Worm (Caenorhabditis elegans) whole organism, midembryonic: ENCODE measurements around the gene F14D7.18.

Experiments used
- T22C8.4 ChIP-seq: fragments of 200-800 bp; sonication (Bioruptor generic); IDR thresholded peaks from 2 replicates; pipeline ENCODE4 v1.3.6; 2022; ENCODE audit warnings: missing genetic modification characterization, missing compliant biosample characterization
- cog-1 ChIP-seq: sonication (generic microtip); optimal IDR thresholded peaks from 2 replicates; lab custom pipeline; 2016; ENCODE audit warnings: missing genetic modification characterization, missing compliant biosample characterization
- flt-1 ChIP-seq: fragments of 200-800 bp; sonication (Bioruptor generic); IDR thresholded peaks from 2 replicates; pipeline ENCODE4 v1.3.6; 2022; ENCODE audit warnings: missing genetic modification characterization, missing compliant biosample characterization
- klf-2 ChIP-seq: fragments of 200-800 bp; sonication (Bioruptor generic); conservative IDR thresholded peaks from 2 replicates; pipeline ENCODE4 v1.3.6; 2022; ENCODE audit warnings: missing genetic modification reagents, missing genetic modification characterization, missing compliant biosample characterization
- med-1 ChIP-seq: sonication (generic microtip); optimal IDR thresholded peaks from 2 replicates; lab custom pipeline; 2017; ENCODE audit warnings: missing genetic modification characterization, mild to moderate bottlenecking, missing compliant biosample characterization, antibody characterized with exemption, missing genetic modification reagents; ENCODE audit not compliant: insufficient read depth
- ref-1 ChIP-seq: fragments of 200-800 bp; sonication (Bioruptor generic); conservative IDR thresholded peaks from 2 replicates; pipeline ENCODE4 v1.3.6; 2022; ENCODE audit warnings: missing genetic modification reagents, missing genetic modification characterization, missing compliant biosample characterization
- tab-1 ChIP-seq: fragments of 200-800 bp; sonication (Bioruptor generic); IDR thresholded peaks from 2 replicates; pipeline ENCODE4 v1.3.6; 2022; ENCODE audit warnings: missing genetic modification characterization, missing compliant biosample characterization
- ztf-23 ChIP-seq: fragments of 200-800 bp; sonication (Bioruptor generic); IDR thresholded peaks from 2 replicates; pipeline ENCODE4 v1.3.6; 2022; ENCODE audit warnings: missing genetic modification reagents, missing genetic modification characterization, missing compliant biosample characterization
- ztf-29 ChIP-seq: fragments of 200-800 bp; sonication (Bioruptor generic); IDR thresholded peaks from 2 replicates; pipeline ENCODE4 v1.3.6; 2022; ENCODE audit warnings: missing genetic modification reagents, missing genetic modification characterization, missing compliant biosample characterization

Gene F14D7.18

DNA sequence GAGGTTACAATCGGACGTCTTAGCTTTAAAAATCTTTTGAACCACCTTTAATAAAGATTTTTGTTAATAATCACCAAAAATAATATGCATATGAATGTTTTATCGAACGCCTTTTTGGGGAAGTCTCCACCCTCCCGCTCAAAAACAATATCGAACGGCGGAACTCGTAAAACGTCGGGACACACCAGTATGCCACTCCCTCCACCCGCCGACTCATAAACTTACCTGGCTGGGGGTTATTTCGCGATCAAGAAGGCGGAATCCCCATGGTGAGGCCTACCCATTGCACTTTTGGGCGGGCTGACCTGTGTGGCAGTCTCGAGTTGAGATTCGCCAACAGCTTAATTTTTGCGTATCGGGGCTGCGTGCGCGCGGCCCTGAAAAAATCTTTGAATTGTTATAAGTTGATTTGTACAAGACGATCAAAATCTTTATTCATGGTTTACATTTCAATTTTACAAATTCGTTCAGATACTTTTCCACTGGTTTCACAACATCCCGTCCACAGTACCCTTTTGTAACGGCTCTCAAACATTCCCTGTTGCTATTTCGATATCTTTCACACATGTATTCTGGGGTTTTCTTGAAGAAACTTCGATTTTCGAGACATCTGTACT is 23.1 kb downstream of the F14D7.18 start:
- TF ChIP-seq ref-1 (GFP tag; lab: Robert Waterston, UW): no peak
- no peak for TF ChIP-seq ztf-23 (GFP tag; lab: Robert Waterston, UW)
- TF ChIP-seq klf-2 (GFP tag; lab: Robert Waterston, UW): no peak
- no peak for TF ChIP-seq flt-1 (GFP tag; lab: Robert Waterston, UW)
- TF ChIP-seq ztf-29: no peak
- no peak for TF ChIP-seq tab-1

DNA sequence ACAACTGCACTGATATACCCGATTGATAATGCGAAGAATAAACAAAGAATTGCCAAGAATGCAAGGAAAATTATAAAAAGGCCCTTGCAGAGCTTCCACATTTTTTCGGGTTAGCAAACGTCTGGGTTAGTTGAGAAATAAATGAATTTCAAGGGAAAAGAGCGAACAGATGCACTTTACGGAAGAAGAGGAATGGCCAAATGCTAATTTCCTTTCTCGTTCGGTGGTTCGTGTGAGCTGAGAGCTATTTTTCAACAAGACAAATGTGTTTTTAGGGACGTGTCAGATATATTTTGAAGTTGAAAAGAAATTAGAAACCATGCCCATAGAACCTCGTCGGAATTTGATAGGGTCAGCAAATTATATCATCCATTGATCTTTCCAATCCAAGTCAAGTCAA is 29.7 kb downstream of the F14D7.18 start, which contains the start of gene F40G12.2:
F40G12.2 (minus strand) TSS at position 101 of the 400 bp plus-strand sequence.
- no peak for TF ChIP-seq med-1
- TF ChIP-seq cog-1: no peak
- TF ChIP-seq ztf-29: no peak
- TF ChIP-seq ref-1 (GFP tag; lab: Robert Waterston, UW): no peak
- TF ChIP-seq tab-1: no peak

DNA sequence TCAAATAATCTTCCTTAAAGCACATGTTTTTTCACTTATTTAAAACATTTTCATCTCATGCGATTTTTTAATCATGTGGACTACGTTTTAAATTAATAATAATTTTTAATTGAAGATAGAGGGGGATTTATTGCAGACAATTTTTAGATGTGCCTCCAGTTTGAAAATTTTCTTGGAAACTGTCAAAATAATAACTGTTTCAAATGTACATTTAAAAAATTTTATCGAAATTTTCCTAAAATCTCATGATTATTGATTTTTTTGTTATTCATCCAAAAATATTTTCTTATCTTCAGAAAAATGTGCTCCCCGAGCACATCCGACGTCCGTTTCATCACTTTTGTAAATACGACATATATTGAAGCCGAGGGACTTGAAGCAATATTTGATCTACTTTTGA is 33.7 kb downstream of the F14D7.18 start, which contains the start of gene sre-8:
sre-8 (plus strand) TSS at position 301 of the 400 bp plus-strand sequence.
- no peak for TF ChIP-seq ztf-23 (GFP tag; lab: Robert Waterston, UW)
- TF ChIP-seq cog-1: no peak
- TF ChIP-seq ztf-29: no peak
- no peak for TF ChIP-seq med-1
- no peak for TF ChIP-seq tab-1
- TF ChIP-seq T22C8.4: no peak
- TF ChIP-seq ref-1 (GFP tag; lab: Robert Waterston, UW): no peak
- TF ChIP-seq flt-1 (GFP tag; lab: Robert Waterston, UW): no peak
- TF ChIP-seq klf-2 (GFP tag; lab: Robert Waterston, UW): no peak

DNA sequence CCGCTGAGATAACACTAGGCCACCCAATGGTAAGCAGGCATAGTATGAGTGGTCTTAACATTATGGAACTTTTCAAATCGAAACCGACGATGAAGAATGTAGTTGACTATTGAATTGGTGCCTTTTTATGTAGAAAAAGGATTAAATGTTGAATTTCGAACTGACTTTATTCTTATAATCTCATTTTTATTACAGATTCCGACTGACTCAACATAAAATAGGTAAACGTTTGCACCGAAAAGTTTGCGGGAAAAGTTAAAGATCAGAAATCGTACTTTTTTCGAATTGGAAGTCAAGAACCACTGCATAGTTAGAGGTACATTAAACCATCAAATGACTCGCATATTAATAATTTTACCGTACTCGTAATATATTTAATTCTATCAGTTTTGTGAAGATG is 36.3 kb downstream of the F14D7.18 start, which contains the start of gene K02E11.7:
K02E11.7 (minus strand) TSS at position 101 of the 400 bp plus-strand sequence.
- TF ChIP-seq klf-2 (GFP tag; lab: Robert Waterston, UW): no peak
- no peak for TF ChIP-seq ztf-29
- TF ChIP-seq flt-1 (GFP tag; lab: Robert Waterston, UW): no peak
- no peak for TF ChIP-seq cog-1
- no peak for TF ChIP-seq ref-1 (GFP tag; lab: Robert Waterston, UW)
- no peak for TF ChIP-seq tab-1
- no peak for TF ChIP-seq med-1
- TF ChIP-seq ztf-23 (GFP tag; lab: Robert Waterston, UW): no peak
- no peak for TF ChIP-seq T22C8.4

DNA sequence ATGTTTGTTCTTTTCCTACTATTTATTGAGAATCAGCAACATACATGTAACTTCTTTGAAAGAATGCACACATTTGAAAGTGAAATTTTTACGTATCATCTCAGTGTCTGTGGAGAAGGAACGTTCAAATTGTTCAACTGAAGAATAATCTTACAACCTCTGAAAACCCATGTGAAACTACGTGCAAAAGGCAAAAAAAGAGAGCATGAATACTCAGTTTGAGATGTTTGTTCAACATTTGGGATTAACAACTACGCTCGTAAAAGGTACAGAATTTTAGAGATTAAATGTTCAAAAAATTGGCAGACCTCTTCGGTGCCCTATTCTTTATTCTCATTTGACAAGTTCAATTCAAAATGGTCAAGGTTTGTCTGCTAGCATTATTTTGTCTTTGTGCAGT is 38.5 kb downstream of the F14D7.18 start, which contains the start of gene K02E11.5:
K02E11.5 (plus strand) TSS at position 301 of the 400 bp plus-strand sequence.
- TF ChIP-seq ztf-29: no peak
- TF ChIP-seq ref-1 (GFP tag; lab: Robert Waterston, UW): no peak
- TF ChIP-seq med-1: no peak
- TF ChIP-seq flt-1 (GFP tag; lab: Robert Waterston, UW): no peak
- no peak for TF ChIP-seq ztf-23 (GFP tag; lab: Robert Waterston, UW)
- TF ChIP-seq klf-2 (GFP tag; lab: Robert Waterston, UW): no peak
- no peak for TF ChIP-seq cog-1
- TF ChIP-seq tab-1: no peak
- TF ChIP-seq T22C8.4: no peak

DNA sequence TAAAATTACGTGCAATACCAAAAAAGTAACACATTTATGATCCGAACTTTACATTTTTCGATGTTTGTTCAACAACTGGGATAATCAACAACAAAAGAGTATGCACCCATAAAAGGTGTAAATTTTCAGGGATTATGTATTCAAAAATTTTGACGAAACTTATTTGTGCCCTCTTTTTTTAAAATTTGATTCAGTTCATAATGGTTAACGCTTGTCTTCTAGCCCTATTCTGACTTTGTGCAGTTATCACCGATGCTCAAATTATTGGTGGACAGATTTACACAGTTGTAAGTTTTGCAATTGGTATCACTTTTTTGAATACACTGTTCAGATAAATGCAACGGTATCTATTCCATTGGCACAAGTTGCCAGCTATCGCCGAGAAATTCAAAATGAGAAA is 41.9 kb downstream of the F14D7.18 start, which contains the start of gene K02E11.6:
K02E11.6 (plus strand) TSS at position 149 of the 400 bp plus-strand sequence.
- no peak for TF ChIP-seq tab-1
- TF ChIP-seq flt-1 (GFP tag; lab: Robert Waterston, UW): no peak
- TF ChIP-seq cog-1: no peak
- no peak for TF ChIP-seq ztf-29
- no peak for TF ChIP-seq med-1
- TF ChIP-seq ref-1 (GFP tag; lab: Robert Waterston, UW): no peak
- no peak for TF ChIP-seq klf-2 (GFP tag; lab: Robert Waterston, UW)
- no peak for TF ChIP-seq T22C8.4
- no peak for TF ChIP-seq ztf-23 (GFP tag; lab: Robert Waterston, UW)

DNA sequence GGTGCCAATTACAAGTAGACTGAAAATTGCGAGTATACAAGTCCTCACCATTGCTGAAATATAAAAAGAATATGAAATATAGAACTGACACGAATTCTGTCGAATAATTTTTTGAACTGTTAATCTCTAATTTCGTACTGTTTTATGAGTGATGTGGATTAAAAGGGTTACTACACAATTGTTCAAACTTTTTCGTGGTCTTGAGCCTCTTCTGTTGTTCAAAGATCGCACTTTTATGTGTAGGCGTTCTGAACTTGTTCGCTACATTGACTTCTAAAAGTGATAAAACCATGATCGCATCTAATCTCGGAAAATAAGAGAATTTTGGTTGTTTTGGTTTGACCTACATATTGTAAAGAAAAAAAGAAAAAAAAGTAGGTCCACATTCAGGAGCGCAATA is 42.5 kb downstream of the F14D7.18 start, which contains the start of gene K02E11.4:
K02E11.4 (minus strand) TSS at position 101 of the 400 bp plus-strand sequence.
- TF ChIP-seq T22C8.4 (no peak), flt-1 (GFP tag; lab: Robert Waterston, UW) (no peak), med-1 (no peak), tab-1 (no peak), cog-1 (no peak), klf-2 (GFP tag; lab: Robert Waterston, UW) (no peak), ztf-23 (GFP tag; lab: Robert Waterston, UW) (no peak), ref-1 (GFP tag; lab: Robert Waterston, UW) (no peak), ztf-29 (no peak)

DNA sequence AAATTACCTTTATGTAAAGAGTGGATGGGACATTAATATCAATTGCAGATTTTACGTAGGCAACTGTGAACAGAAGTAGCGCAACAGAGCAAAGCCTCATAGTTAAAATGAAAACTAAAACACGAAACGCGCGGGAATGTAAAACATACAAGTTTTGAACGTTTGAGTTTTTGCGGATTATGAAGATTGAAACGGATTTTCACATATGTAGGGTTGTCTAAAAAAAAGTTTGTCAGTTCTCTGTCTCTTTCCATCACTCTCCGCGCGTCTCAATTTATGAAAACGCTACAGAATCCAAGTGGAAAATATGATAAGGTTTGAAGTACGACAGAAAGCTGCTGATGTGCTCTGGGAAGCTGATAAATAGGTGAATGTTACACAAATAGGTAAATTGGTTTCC is 43.8 kb downstream of the F14D7.18 start, which contains the start of gene K02E11.3:
K02E11.3 (minus strand) TSS at position 101 of the 400 bp plus-strand sequence.
- TF ChIP-seq flt-1 (GFP tag; lab: Robert Waterston, UW) (no peak), med-1 (no peak), T22C8.4 (no peak), ztf-29 (no peak), cog-1 (no peak), tab-1 (no peak), ztf-23 (GFP tag; lab: Robert Waterston, UW) (no peak), klf-2 (GFP tag; lab: Robert Waterston, UW) (no peak), ref-1 (GFP tag; lab: Robert Waterston, UW) (no peak)

DNA sequence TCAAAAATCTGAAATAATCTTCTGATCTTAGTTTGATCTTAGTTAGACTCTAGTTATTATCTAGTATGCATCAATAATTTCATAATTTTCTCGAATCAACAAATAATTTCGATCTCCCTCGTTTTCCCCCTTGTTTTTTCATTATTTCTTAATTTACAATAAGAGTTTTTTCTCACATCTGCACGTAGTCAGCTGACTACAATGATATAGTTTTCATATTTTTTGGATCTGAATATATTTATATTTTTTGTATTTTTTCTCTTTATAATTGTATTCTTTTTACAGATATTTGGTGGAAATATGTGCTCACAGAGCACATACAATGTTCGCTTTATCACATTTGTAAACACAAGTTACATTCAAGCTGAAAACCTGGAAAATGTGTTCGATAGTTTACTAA is 46.6 kb downstream of the F14D7.18 start, which contains the start of gene sre-7:
sre-7 (plus strand) TSS at position 301 of the 400 bp plus-strand sequence.
- TF ChIP-seq klf-2 (GFP tag; lab: Robert Waterston, UW) (no peak), ztf-29 (no peak), ref-1 (GFP tag; lab: Robert Waterston, UW) (no peak), flt-1 (GFP tag; lab: Robert Waterston, UW) (no peak), T22C8.4 (no peak), cog-1 (no peak), tab-1 (no peak), med-1 (no peak), ztf-23 (GFP tag; lab: Robert Waterston, UW) (no peak)

DNA sequence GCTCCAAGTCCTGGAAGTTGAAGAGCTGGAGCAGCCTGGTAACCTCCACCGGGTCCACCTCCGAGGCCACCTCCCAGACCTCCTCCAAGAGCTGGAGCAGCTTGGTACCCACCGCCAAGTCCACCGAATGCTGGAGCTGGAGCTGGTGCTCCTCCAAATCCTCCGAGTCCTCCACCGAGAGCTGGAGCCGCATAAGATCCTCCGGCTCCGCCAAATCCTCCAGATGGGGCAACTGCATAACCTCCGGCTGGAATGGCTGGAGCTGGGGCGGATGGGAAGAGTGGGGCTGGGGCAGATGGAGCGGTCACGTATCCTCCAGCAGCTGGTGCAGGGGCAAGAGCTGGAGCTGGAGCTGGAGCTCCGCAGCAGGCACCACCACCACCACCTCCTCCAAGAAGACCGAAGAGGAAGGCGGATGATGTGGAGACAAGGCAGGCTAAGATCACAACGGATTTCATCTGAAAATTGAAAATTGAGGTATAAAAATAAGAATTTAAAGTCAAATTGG is 49.8 kb downstream of the F14D7.18 start, which contains the start of gene K02E11.10:
K02E11.10 (minus strand) TSS at position 458 of the 508 bp plus-strand sequence.
- TF ChIP-seq med-1 (no peak), T22C8.4 (no peak), ztf-29 (no peak), ref-1 (GFP tag; lab: Robert Waterston, UW) (no peak), ztf-23 (GFP tag; lab: Robert Waterston, UW) (no peak), flt-1 (GFP tag; lab: Robert Waterston, UW) (no peak), cog-1 (no peak), klf-2 (GFP tag; lab: Robert Waterston, UW) (no peak), tab-1 (no peak)
